Fruit fly (Drosophila melanogaster) whole organism, pupa: ENCODE measurements around the gene GXIVsPLA2.
A peak's percentile ranks its signal among the peaks of the same experiment; 100 is the strongest.

Experiments
- CG15710 ChIP-seq: fragments of 200-800 bp; sonication (Bioruptor generic); optimal IDR thresholded peaks from 2 replicates; lab custom pipeline; 2018; ENCODE audit warnings: missing biosample characterization, mild to moderate bottlenecking, missing genetic modification characterization, moderate library complexity
- CG32121 ChIP-seq: fragments of 200-800 bp; sonication (Bioruptor generic); IDR thresholded peaks from 2 replicates; pipeline ENCODE4 v1.3.6; 2022; ENCODE audit warnings: missing biosample characterization, missing genetic modification characterization
- CG34367 ChIP-seq: fragments of 200-800 bp; sonication (Bioruptor generic); optimal IDR thresholded peaks from 2 replicates; lab custom pipeline; 2018; ENCODE audit warnings: missing biosample characterization, mild to moderate bottlenecking, missing genetic modification characterization
- D1 ChIP-seq: fragments of 200-800 bp; sonication (Bioruptor generic); optimal IDR thresholded peaks from 2 replicates; lab custom pipeline; 2018; ENCODE audit warnings: missing biosample characterization, mild to moderate bottlenecking, missing genetic modification characterization, moderate library complexity
- Ets98B ChIP-seq: fragments of 200-800 bp; sonication (Bioruptor generic); IDR thresholded peaks from 2 replicates; pipeline ENCODE4 v1.3.6; 2022; ENCODE audit warnings: missing biosample characterization, missing genetic modification characterization

dm6 chr3L:15940823-15941222, 14.1 kb upstream of the GXIVsPLA2 start:
- TF ChIP-seq CG15710 (peak; percentile 88), D1 (tag; lab: Kevin White, UChicago) (no peak), CG32121 (GFP tag; lab: Robert Waterston, UW) (peak; percentile 95), Ets98B (GFP tag; lab: Robert Waterston, UW) (peak; percentile 96), CG34367 (peak; percentile 83)
